Fruit fly (Drosophila melanogaster) whole organism, embryonic: ENCODE measurements around the gene Prx1.

Experiments used
- CG10267 ChIP-seq: fragments of 200-800 bp; sonication (Bioruptor generic); optimal IDR thresholded peaks from 2 replicates; lab custom pipeline; 2018; ENCODE audit warnings: missing biosample characterization, mild to moderate bottlenecking, missing genetic modification characterization, moderate library complexity
- CG11723 ChIP-seq: fragments of 200-800 bp; sonication (Bioruptor generic); optimal IDR thresholded peaks from 2 replicates; lab custom pipeline; 2017; ENCODE audit warnings: missing biosample characterization, mild to moderate bottlenecking, missing genetic modification characterization
- CG13123 ChIP-seq: fragments of 200-800 bp; sonication (Bioruptor generic); optimal IDR thresholded peaks from 2 replicates; lab custom pipeline; 2016; ENCODE audit warnings: missing biosample characterization, missing genetic modification characterization
- CG13624 ChIP-seq: fragments of 200-800 bp; sonication (Bioruptor generic); optimal IDR thresholded peaks from 2 replicates; lab custom pipeline; 2016; ENCODE audit warnings: missing biosample characterization, missing genetic modification characterization
- CG14014 ChIP-seq: fragments of 200-800 bp; sonication (Bioruptor generic); IDR thresholded peaks from 2 replicates; pipeline ENCODE4 v1.3.6; 2022; ENCODE audit warnings: missing biosample characterization, missing genetic modification characterization
- CG17359 ChIP-seq: fragments of 200-800 bp; sonication (Bioruptor generic); optimal IDR thresholded peaks from 3 replicates; lab custom pipeline; 2018; ENCODE audit warnings: missing biosample characterization, mild to moderate bottlenecking, missing genetic modification characterization, moderate library complexity
- CG17802 ChIP-seq: fragments of 200-800 bp; sonication (Bioruptor generic); optimal IDR thresholded peaks from 2 replicates; lab custom pipeline; 2018; ENCODE audit warnings: missing biosample characterization, mild to moderate bottlenecking, missing genetic modification characterization, moderate library complexity
- CG31224 ChIP-seq: fragments of 200-800 bp; sonication (Bioruptor generic); IDR thresholded peaks from 2 replicates; pipeline ENCODE4 v1.3.6; 2022; ENCODE audit warnings: missing biosample characterization, missing genetic modification characterization
- CG33557 ChIP-seq: fragments of 200-800 bp; sonication (Bioruptor generic); optimal IDR thresholded peaks from 2 replicates; lab custom pipeline; 2019; ENCODE audit warnings: missing biosample characterization, mild to moderate bottlenecking, missing genetic modification characterization, moderate library complexity
- CG4282 ChIP-seq: fragments of 200-800 bp; sonication (Bioruptor generic); optimal IDR thresholded peaks from 2 replicates; lab custom pipeline; 2016; ENCODE audit warnings: missing biosample characterization, missing genetic modification characterization
- CG6254 ChIP-seq: fragments of 200-800 bp; sonication (Bioruptor generic); optimal IDR thresholded peaks from 3 replicates; lab custom pipeline; 2017; ENCODE audit warnings: mild to moderate bottlenecking, missing biosample characterization, missing genetic modification reagents, missing genetic modification characterization
- CG8765 ChIP-seq: fragments of 200-800 bp; sonication (Bioruptor generic); IDR thresholded peaks from 2 replicates; pipeline ENCODE4 v1.3.6; 2022; ENCODE audit warnings: missing biosample characterization, missing genetic modification characterization
- CG9215 ChIP-seq: fragments of 200-800 bp; sonication (Bioruptor generic); IDR thresholded peaks from 2 replicates; pipeline ENCODE4 v1.3.6; 2022; ENCODE audit warnings: missing biosample characterization, missing genetic modification characterization
- CG9797 ChIP-seq: fragments of 200-800 bp; sonication (Bioruptor generic); optimal IDR thresholded peaks from 3 replicates; lab custom pipeline; 2018; ENCODE audit warnings: missing biosample characterization, mild to moderate bottlenecking, missing genetic modification characterization
- CG9817 ChIP-seq: fragments of 200-800 bp; sonication (Bioruptor generic); optimal IDR thresholded peaks from 2 replicates; lab custom pipeline; 2018; ENCODE audit warnings: missing biosample characterization, mild to moderate bottlenecking, missing genetic modification characterization, moderate library complexity
- Dp ChIP-seq: fragments of 200-800 bp; sonication (Bioruptor generic); optimal IDR thresholded peaks from 2 replicates; lab custom pipeline; 2018; ENCODE audit warnings: missing biosample characterization, mild to moderate bottlenecking, missing genetic modification characterization, moderate library complexity
- E2f1 ChIP-seq: fragments of 200-800 bp; sonication (Bioruptor generic); IDR thresholded peaks from 2 replicates; pipeline ENCODE4 v1.3.6; 2022; ENCODE audit warnings: missing biosample characterization, missing genetic modification characterization
- HLH3B ChIP-seq: fragments of 200-800 bp; sonication (Bioruptor generic); IDR thresholded peaks from 2 replicates; pipeline ENCODE4 v1.3.6; 2022; ENCODE audit warnings: missing biosample characterization, missing genetic modification characterization
- HLHmδ ChIP-seq: fragments of 200-800 bp; sonication (Bioruptor generic); optimal IDR thresholded peaks from 2 replicates; lab custom pipeline; 2018; ENCODE audit warnings: missing biosample characterization, mild to moderate bottlenecking, missing genetic modification characterization, moderate library complexity
- Hand ChIP-seq: fragments of 200-800 bp; sonication (Bioruptor generic); optimal IDR thresholded peaks from 2 replicates; lab custom pipeline; 2017; ENCODE audit warnings: mild to moderate bottlenecking, missing biosample characterization, missing genetic modification reagents, missing genetic modification characterization
- Hey ChIP-seq: fragments of 200-800 bp; sonication (Bioruptor generic); optimal IDR thresholded peaks from 3 replicates; lab custom pipeline; 2018; ENCODE audit warnings: missing biosample characterization, mild to moderate bottlenecking, missing genetic modification characterization
- Hr78 ChIP-seq, 2 experiments: fragments of 200-800 bp in 1 of 2; fragments of >200 bp in 1 of 2; sonication (Bioruptor generic) in 1 of 2; optimal IDR thresholded peaks; 2 replicates each; lab custom pipeline; 2017 to 2019; ENCODE audit warnings: missing biosample characterization in 2 of 2, missing genetic modification characterization in 2 of 2, mild to moderate bottlenecking in 1 of 2, moderate library complexity in 1 of 2
- Lpt ChIP-seq: fragments of >200 bp; optimal IDR thresholded peaks from 2 replicates; lab custom pipeline; 2018; ENCODE audit warnings: missing biosample characterization, missing genetic modification characterization
- Max ChIP-seq: fragments of 200-800 bp; sonication (Bioruptor generic); optimal IDR thresholded peaks from 2 replicates; lab custom pipeline; 2016; ENCODE audit warnings: missing biosample characterization, mild to moderate bottlenecking, missing genetic modification characterization
- Med ChIP-seq: fragments of 200-800 bp; sonication (Bioruptor generic); peaks from one replicate; lab custom pipeline; 2016; ENCODE audit warnings: missing biosample characterization, missing genetic modification characterization, mild to moderate bottlenecking, inconsistent platforms, moderate library complexity
- Myb ChIP-seq: fragments of 200-800 bp; sonication (Bioruptor generic); optimal IDR thresholded peaks from 2 replicates; lab custom pipeline; 2016; ENCODE audit warnings: missing biosample characterization, missing genetic modification characterization
- Oaz ChIP-seq: fragments of 200-800 bp; sonication (Bioruptor generic); IDR thresholded peaks from 2 replicates; pipeline ENCODE4 v1.3.6; 2022; ENCODE audit warnings: missing biosample characterization, missing genetic modification characterization
- amos ChIP-seq: fragments of 200-800 bp; sonication (Bioruptor generic); IDR thresholded peaks from 2 replicates; pipeline ENCODE4 v1.3.6; 2022; ENCODE audit warnings: missing biosample characterization, missing genetic modification characterization; ENCODE audit not compliant: partially characterized antibody
- bab2 ChIP-seq: fragments of 200-800 bp; sonication (Bioruptor generic); optimal IDR thresholded peaks from 2 replicates; lab custom pipeline; 2016; ENCODE audit warnings: missing biosample characterization, missing genetic modification characterization
- bigmax ChIP-seq: fragments of 200-800 bp; sonication (Bioruptor generic); optimal IDR thresholded peaks from 2 replicates; lab custom pipeline; 2018; ENCODE audit warnings: missing biosample characterization, mild to moderate bottlenecking, missing genetic modification characterization
- dan ChIP-seq: fragments of 200-800 bp; sonication (Bioruptor generic); IDR thresholded peaks from 2 replicates; pipeline ENCODE4 v1.3.6; 2022; ENCODE audit warnings: missing biosample characterization, missing genetic modification characterization
- dati ChIP-seq: fragments of 200-800 bp; sonication (Bioruptor generic); IDR thresholded peaks from 2 replicates; pipeline ENCODE4 v1.3.6; 2022; ENCODE audit warnings: missing biosample characterization, missing genetic modification characterization
- dmrt11E ChIP-seq: fragments of 200-800 bp; sonication (Bioruptor generic); optimal IDR thresholded peaks from 3 replicates; lab custom pipeline; 2018; ENCODE audit warnings: missing biosample characterization, mild to moderate bottlenecking, missing genetic modification characterization, moderate library complexity
- ewg ChIP-seq: fragments of 200-800 bp; sonication (Bioruptor generic); optimal IDR thresholded peaks from 3 replicates; lab custom pipeline; 2017; ENCODE audit warnings: mild to moderate bottlenecking, missing biosample characterization, missing genetic modification reagents, missing genetic modification characterization
- exex ChIP-seq: fragments of 200-800 bp; sonication (Bioruptor generic); optimal IDR thresholded peaks from 4 replicates; lab custom pipeline; 2018; ENCODE audit warnings: missing biosample characterization, mild to moderate bottlenecking, missing genetic modification characterization, moderate library complexity
- gce ChIP-seq: fragments of 200-800 bp; sonication (Bioruptor generic); IDR thresholded peaks from 3 replicates; pipeline ENCODE4 v1.3.6; 2022; ENCODE audit warnings: missing biosample characterization, missing genetic modification characterization
- gsb-n ChIP-seq: fragments of 200-800 bp; sonication (Bioruptor generic); optimal IDR thresholded peaks from 3 replicates; lab custom pipeline; 2018; ENCODE audit warnings: missing biosample characterization, mild to moderate bottlenecking, missing genetic modification characterization
- hbn ChIP-seq: fragments of 200-800 bp; sonication (Bioruptor generic); IDR thresholded peaks from 2 replicates; pipeline ENCODE4 v1.3.6; 2022; ENCODE audit warnings: missing biosample characterization, missing genetic modification characterization; ENCODE audit not compliant: partially characterized antibody
- hkb ChIP-seq, 2 experiments: fragments of 200-800 bp in 1 of 2; fragments of >200 bp in 1 of 2; sonication (Bioruptor generic) in 1 of 2; IDR thresholded peaks in 1 of 2; optimal IDR thresholded peaks in 1 of 2; 2 replicates each; pipeline versions ENCODE4 v1.3.6 to Lab custom; 2017 to 2022; ENCODE audit warnings: missing biosample characterization in 1 of 2, missing genetic modification characterization in 1 of 2
- hth ChIP-seq: fragments of >200 bp; optimal IDR thresholded peaks from 2 replicates; lab custom pipeline; 2017; ENCODE audit warnings: inconsistent platforms
- lbe ChIP-seq: fragments of 200-800 bp; sonication (Bioruptor generic); optimal IDR thresholded peaks from 2 replicates; lab custom pipeline; 2016; ENCODE audit warnings: missing biosample characterization, mild to moderate bottlenecking, missing genetic modification characterization
- lov ChIP-seq, 2 experiments: fragments of 200-800 bp in 1 of 2; fragments of >200 bp in 1 of 2; sonication (Bioruptor generic) in 1 of 2; IDR thresholded peaks in 1 of 2; optimal IDR thresholded peaks in 1 of 2; 2 replicates in 1 of 2; 3 replicates in 1 of 2; pipeline versions ENCODE4 v1.3.6 to Lab custom; 2017 to 2022; ENCODE audit warnings: missing biosample characterization in 1 of 2, missing genetic modification characterization in 1 of 2
- mld ChIP-seq: fragments of 200-800 bp; sonication (Bioruptor generic); IDR thresholded peaks from 3 replicates; pipeline ENCODE4 v1.3.6; 2022; ENCODE audit warnings: missing biosample characterization, missing genetic modification characterization; ENCODE audit not compliant: partially characterized antibody
- pum ChIP-seq: fragments of 200-800 bp; sonication (Bioruptor generic); optimal IDR thresholded peaks from 2 replicates; lab custom pipeline; 2016; ENCODE audit warnings: missing biosample characterization, missing genetic modification characterization
- repo ChIP-seq: fragments of 200-800 bp; sonication (Bioruptor generic); optimal IDR thresholded peaks from 2 replicates; lab custom pipeline; 2016; ENCODE audit warnings: missing biosample characterization, missing genetic modification characterization
- sens ChIP-seq: fragments of 200-800 bp; sonication (Bioruptor generic); peaks from one replicate; lab custom pipeline; 2016; ENCODE audit warnings: missing biosample characterization, missing genetic modification characterization
- sisA ChIP-seq: fragments of 200-800 bp; sonication (Bioruptor generic); IDR thresholded peaks from 2 replicates; pipeline ENCODE4 v1.3.6; 2022; ENCODE audit warnings: missing biosample characterization, missing genetic modification characterization
- tap ChIP-seq: fragments of 200-800 bp; optimal IDR thresholded peaks from 3 replicates; lab custom pipeline; 2019; ENCODE audit warnings: missing biosample characterization, mild to moderate bottlenecking, missing genetic modification characterization, moderate library complexity
- wek ChIP-seq: fragments of 200-800 bp; sonication (Bioruptor generic); optimal IDR thresholded peaks from 3 replicates; lab custom pipeline; 2018; ENCODE audit warnings: missing biosample characterization, mild to moderate bottlenecking, missing genetic modification characterization, moderate library complexity

The Prx1 gene

dm6 chr3L:15224631-15225030 is 17.0 kb downstream of the Prx1 start (continued):
- TF ChIP-seq CG14014 (GFP tag; lab: Robert Waterston, UW), result no peak
- TF ChIP-seq Dp (GFP tag; lab: Kevin White, UChicago), result no peak
- TF ChIP-seq exex (tag; lab: Kevin White, UChicago), result no peak
- TF ChIP-seq tap, result no peak
- no peak for TF ChIP-seq hbn (GFP tag; lab: Robert Waterston, UW)
- TF ChIP-seq repo (GFP tag; lab: Kevin White, UChicago), result no peak
- TF ChIP-seq Oaz (GFP tag; lab: Robert Waterston, UW), result no peak
- no peak for TF ChIP-seq Myb (GFP tag; lab: Kevin White, UChicago)
- no peak for TF ChIP-seq Hand
- TF ChIP-seq pum (GFP tag; lab: Kevin White, UChicago), result no peak
- TF ChIP-seq ewg (GFP tag; lab: Kevin White, UChicago), result peak; percentile 8
- TF ChIP-seq Hr78 (GFP tag; optimal IDR thresholded peaks at IDR 0.05; lab: Kevin White, UChicago), result no peak
- no peak for TF ChIP-seq CG31224 (GFP tag; lab: Robert Waterston, UW)
- TF ChIP-seq, all 482 proteins: peak for 6

dm6 chr3L:15225689-15226088 is 18.0 kb downstream of the Prx1 start:
- 0 out of 2 replicates have a peak, but pooled peaks have one; percentile 9 for TF ChIP-seq HLH3B (GFP tag; lab: Robert Waterston, UW)
- no peak for TF ChIP-seq dan (GFP tag; lab: Robert Waterston, UW)
- no peak for TF ChIP-seq Hand
- no peak for TF ChIP-seq HLHmδ (GFP tag; lab: Kevin White, UChicago)
- TF ChIP-seq Med (GFP tag; lab: Kevin White, UChicago), result peak; percentile 29
- no peak for TF ChIP-seq hkb (optimal IDR thresholded peaks at IDR 0.05; lab: Kevin White, UChicago)
- no peak for TF ChIP-seq hkb (GFP tag; IDR thresholded peaks at IDR 0.05; lab: Robert Waterston, UW)
- TF ChIP-seq sisA (GFP tag; lab: Robert Waterston, UW), result no peak
- TF ChIP-seq CG17802, result no peak
- no peak for TF ChIP-seq Hey (tag; lab: Kevin White, UChicago)
- TF ChIP-seq CG8765 (GFP tag; lab: Robert Waterston, UW), result no peak
- peak; percentile 17 for TF ChIP-seq lbe (GFP tag; lab: Kevin White, UChicago)
- no peak for TF ChIP-seq CG13123 (GFP tag; lab: Kevin White, UChicago)
- TF ChIP-seq CG9817, result no peak
- TF ChIP-seq gce (GFP tag; lab: Robert Waterston, UW), result no peak
- TF ChIP-seq sens, result peak; percentile 14
- no peak for TF ChIP-seq E2f1
- no peak for TF ChIP-seq Lpt (GFP tag; lab: Kevin White, UChicago)
- peak; percentile 27 for TF ChIP-seq dmrt11E (tag; lab: Kevin White, UChicago)
- no peak for TF ChIP-seq CG33557 (GFP tag; lab: Kevin White, UChicago)
- TF ChIP-seq CG10267 (tag; lab: Kevin White, UChicago), result no peak
- no peak for TF ChIP-seq bab2 (GFP tag; lab: Kevin White, UChicago)
- no peak for TF ChIP-seq CG9215 (GFP tag; lab: Robert Waterston, UW)
- TF ChIP-seq bigmax (GFP tag; lab: Kevin White, UChicago), result no peak
- TF ChIP-seq CG6254 (GFP tag; lab: Kevin White, UChicago), result peak; percentile 15
- TF ChIP-seq CG4282 (GFP tag; lab: Kevin White, UChicago), result no peak
- no peak for TF ChIP-seq CG17359 (tag; lab: Kevin White, UChicago)
- no peak for TF ChIP-seq mld (GFP tag; lab: Robert Waterston, UW)
- TF ChIP-seq lov (optimal IDR thresholded peaks at IDR 0.05; lab: Kevin White, UChicago), result no peak
- no peak for TF ChIP-seq lov (GFP tag; IDR thresholded peaks at IDR 0.05; lab: Robert Waterston, UW)
- no peak for TF ChIP-seq Max (GFP tag; lab: Kevin White, UChicago)
- TF ChIP-seq gsb-n, result no peak
- TF ChIP-seq wek (GFP tag; lab: Kevin White, UChicago), result no peak
- TF ChIP-seq hth (lab: Kevin White, UChicago), result no peak
- no peak for TF ChIP-seq amos (GFP tag; lab: Robert Waterston, UW)
- no peak for TF ChIP-seq CG9797
- TF ChIP-seq CG13624 (GFP tag; lab: Kevin White, UChicago), result no peak
- TF ChIP-seq CG11723, result no peak
- no peak for TF ChIP-seq dati (GFP tag; lab: Robert Waterston, UW)
